Fruit fly (Drosophila melanogaster): Measurements from ENCODE around the gene pnt.

- TF ChIP-seq CG16779 (tag; optimal IDR thresholded peaks at IDR 0.05): no peak
- TF ChIP-seq CG8632 (GFP tag; optimal IDR thresholded peaks at IDR 0.05): no peak
- TF ChIP-seq lz (GFP tag; optimal IDR thresholded peaks at IDR 0.05): no peak
- no peak for TF ChIP-seq Blimp-1 (GFP tag; optimal IDR thresholded peaks at IDR 0.05)
- peak; percentile 5 for TF ChIP-seq Sox14 (GFP tag; optimal IDR thresholded peaks at IDR 0.05)
- 0 out of 3 replicates have a peak, but pooled peaks have one; percentile 15 for TF ChIP-seq CG6163 (GFP tag; IDR thresholded peaks at IDR 0.05)
- no peak for TF ChIP-seq CG6792 (GFP tag; optimal IDR thresholded peaks at IDR 0.05)
- no peak for TF ChIP-seq Sox15 (GFP tag; optimal IDR thresholded peaks at IDR 0.05)
- TF ChIP-seq svp (GFP tag): no peak
- no peak for TF ChIP-seq CG6854 (GFP tag; optimal IDR thresholded peaks at IDR 0.05)
- TF ChIP-seq CG1621 (tag; optimal IDR thresholded peaks at IDR 0.05): no peak
- TF ChIP-seq eg (GFP tag; IDR thresholded peaks at IDR 0.05): no peak
- no peak for TF ChIP-seq Ets21C (GFP tag; optimal IDR thresholded peaks at IDR 0.05)
- TF ChIP-seq CG10631 (GFP tag; optimal IDR thresholded peaks at IDR 0.05): no peak
Observed at dm6 chr3R:23325710-23326109, 20.3 kb downstream of the pnt start.

Measured in whole organism, prepupa.